Worm (Caenorhabditis elegans) whole organism, early embryonic: ENCODE measurements around the gene F41H10.5.
"Not testable (repeated sequence)": the region's sequence is repeated elsewhere in the genome, so short reads cannot be mapped to it uniquely, and the experiment has no call there.

Source experiments
- F13C5.2 ChIP-seq: sonication (generic microtip); optimal IDR thresholded peaks from 2 replicates; lab custom pipeline; 2017; ENCODE audit warnings: mild to moderate bottlenecking, missing genetic modification characterization, inconsistent platforms, missing compliant biosample characterization
- ama-1 ChIP-seq: fragments of 150-350 bp; optimal IDR thresholded peaks from 2 replicates; lab custom pipeline; 2014
- ceh-36 ChIP-seq: sonication (generic microtip); optimal IDR thresholded peaks from 2 replicates; lab custom pipeline; 2016; ENCODE audit warnings: missing genetic modification characterization, inconsistent platforms, missing compliant biosample characterization
- ets-7 ChIP-seq: sonication (generic microtip); optimal IDR thresholded peaks from 2 replicates; lab custom pipeline; 2016; ENCODE audit warnings: missing genotype, missing genetic modification characterization, missing compliant biosample characterization
- flt-1 ChIP-seq: fragments of 200-800 bp; sonication (Bioruptor generic); IDR thresholded peaks from 2 replicates; pipeline ENCODE4 v1.3.6; 2022; ENCODE audit warnings: missing genetic modification characterization, missing compliant biosample characterization
- tra-4 ChIP-seq: sonication (generic microtip); optimal IDR thresholded peaks from 2 replicates; lab custom pipeline; 2017; ENCODE audit warnings: missing genetic modification characterization, missing compliant biosample characterization

DNA sequence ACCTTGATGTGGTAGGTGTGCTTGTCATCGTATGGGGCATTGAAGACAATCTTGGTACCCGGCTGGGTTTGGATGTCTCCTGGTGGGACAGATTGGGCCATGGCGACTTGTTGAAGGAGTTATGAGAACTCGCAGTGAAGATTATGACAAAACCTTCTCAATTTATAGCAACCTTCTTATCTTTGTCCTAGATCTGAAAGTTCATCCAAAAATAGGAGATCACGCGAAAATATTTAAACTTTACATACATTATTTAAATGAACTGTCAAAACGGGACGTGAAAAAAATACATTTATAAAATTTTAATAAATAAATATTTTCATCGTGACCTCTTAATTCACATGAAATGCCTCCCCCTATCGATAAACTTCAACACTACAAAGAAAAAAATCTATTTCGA is 47.7 kb upstream of the F41H10.5 start, which contains the start of the genes msp-59 and ZK354.2:
- not testable (repeated sequence) for TF ChIP-seq flt-1 (GFP tag; lab: Robert Waterston, UW); ama-1 (lab: Kevin White, UChicago); ceh-36 (tag; lab: Kevin White, UChicago); tra-4 (tag; lab: Kevin White, UChicago); F13C5.2 (tag; lab: Kevin White, UChicago); ets-7
